Worm (Caenorhabditis elegans): Measurements from ENCODE around the gene glb-22.
A peak's percentile ranks its signal among the peaks of the same experiment; 100 is the strongest.

Gene glb-22

ce11 chrV:14640769-14641168 lies 40.7 kb downstream of the glb-22 start, which contains the start of gene C54G10.1:
C54G10.1 (plus strand) TSS chrV:14641101.
- TF ChIP-seq skn-1 (tag; optimal IDR thresholded peaks at IDR 0.05): peak; percentile 22
- no peak for TF ChIP-seq zag-1 (tag; optimal IDR thresholded peaks at IDR 0.05)
- TF ChIP-seq ceh-16 (tag; optimal IDR thresholded peaks at IDR 0.05): no peak
- no peak for TF ChIP-seq elt-3 (tag; optimal IDR thresholded peaks at IDR 0.05)
- no peak for TF ChIP-seq nhr-129 (tag; optimal IDR thresholded peaks at IDR 0.05)
- TF ChIP-seq unc-62 (GFP tag; optimal IDR thresholded peaks at IDR 0.05): no peak
- no peak for TF ChIP-seq ztf-11 (tag; optimal IDR thresholded peaks at IDR 0.05)
- TF ChIP-seq gmeb-1 (tag; optimal IDR thresholded peaks at IDR 0.05): peak; percentile 33
- TF ChIP-seq crh-2 (tag; optimal IDR thresholded peaks at IDR 0.05): peak; percentile 62
- no peak for TF ChIP-seq alr-1 (tag; optimal IDR thresholded peaks at IDR 0.05)
- TF ChIP-seq fos-1 (tag; optimal IDR thresholded peaks at IDR 0.05): peak; percentile 97
- no peak for TF ChIP-seq F13H6.1 (tag; optimal IDR thresholded peaks at IDR 0.05)
- no peak for TF ChIP-seq nhr-10 (tag; optimal IDR thresholded peaks at IDR 0.05)
- TF ChIP-seq sem-4 (tag; optimal IDR thresholded peaks at IDR 0.05): no peak
- peak; percentile 47 for TF ChIP-seq sma-9 (GFP tag; optimal IDR thresholded peaks at IDR 0.05)
- TF ChIP-seq sma-9 (tag; optimal IDR thresholded peaks at IDR 0.05): no peak

ce11 chrV:14642016-14642415 lies 41.9 kb downstream of the glb-22 start:
- TF ChIP-seq lin-13 (GFP tag; optimal IDR thresholded peaks at IDR 0.05) (no peak), ZK546.5 (tag; optimal IDR thresholded peaks at IDR 0.05) (no peak), nhr-237 (tag; optimal IDR thresholded peaks at IDR 0.05) (no peak), nhr-11 (tag; optimal IDR thresholded peaks at IDR 0.05) (no peak), lsy-2 (tag; optimal IDR thresholded peaks at IDR 0.05) (no peak), nhr-25 (tag; optimal IDR thresholded peaks at IDR 0.05) (no peak), F13H6.1 (tag; optimal IDR thresholded peaks at IDR 0.05) (no peak), lin-39 (tag; optimal IDR thresholded peaks at IDR 0.05) (no peak), unc-39 (tag; optimal IDR thresholded peaks at IDR 0.05) (no peak), ceh-16 (tag; optimal IDR thresholded peaks at IDR 0.05) (no peak), mbf-1 (tag; optimal IDR thresholded peaks at IDR 0.05) (no peak), nhr-6 (tag; optimal IDR thresholded peaks at IDR 0.05) (no peak), unc-55 (GFP tag; optimal IDR thresholded peaks at IDR 0.05) (no peak), nhr-129 (tag; optimal IDR thresholded peaks at IDR 0.05) (no peak)

ce11 chrV:14645817-14646789 lies 46.0 kb downstream of the glb-22 start, which contains the start of the genes rfc-1 and pmp-3:
rfc-1 (minus strand) TSS chrV:14645979.
pmp-3 (plus strand) TSS chrV:14646739.
- no peak for TF ChIP-seq nhr-12 (tag; optimal IDR thresholded peaks at IDR 0.05)
- no peak for TF ChIP-seq lin-13 (GFP tag; optimal IDR thresholded peaks at IDR 0.05)
- peak; percentile 52 for TF ChIP-seq blmp-1 (tag; optimal IDR thresholded peaks at IDR 0.05; ENCODE audit: insufficient read depth)
- TF ChIP-seq C34F6.9 (tag; optimal IDR thresholded peaks at IDR 0.05): peak; percentile 39
- no peak for TF ChIP-seq nhr-21 (tag; optimal IDR thresholded peaks at IDR 0.05)
- no peak for TF ChIP-seq nhr-23 (tag; optimal IDR thresholded peaks at IDR 0.05)
- TF ChIP-seq gmeb-1 (tag; optimal IDR thresholded peaks at IDR 0.05): peak; percentile 84
- no peak for TF ChIP-seq ztf-4 (tag; optimal IDR thresholded peaks at IDR 0.05)
- TF ChIP-seq lin-39 (tag; optimal IDR thresholded peaks at IDR 0.05): no peak
- peak; percentile 51 for TF ChIP-seq unc-55 (GFP tag; optimal IDR thresholded peaks at IDR 0.05)
- TF ChIP-seq ztf-11 (tag; optimal IDR thresholded peaks at IDR 0.05): no peak
- peak; percentile 13 for TF ChIP-seq nhr-25 (tag; optimal IDR thresholded peaks at IDR 0.05)
- TF ChIP-seq nhr-129 (tag; optimal IDR thresholded peaks at IDR 0.05): peak; percentile 16
- TF ChIP-seq fos-1 (tag; optimal IDR thresholded peaks at IDR 0.05): peak; percentile 21
- peak; percentile 2 for TF ChIP-seq skn-1 (tag; optimal IDR thresholded peaks at IDR 0.05)
- TF ChIP-seq elt-1 (tag; optimal IDR thresholded peaks at IDR 0.05): no peak
- peak; percentile 10 for TF ChIP-seq F13H6.1 (tag; optimal IDR thresholded peaks at IDR 0.05)

- no peak for TF ChIP-seq F13H6.1 (tag; optimal IDR thresholded peaks at IDR 0.05)
- no peak for TF ChIP-seq unc-62 (GFP tag; optimal IDR thresholded peaks at IDR 0.05)
- TF ChIP-seq ceh-82 (tag; optimal IDR thresholded peaks at IDR 0.05): no peak
- no peak for TF ChIP-seq sma-9 (GFP tag; optimal IDR thresholded peaks at IDR 0.05)
- no peak for TF ChIP-seq sma-9 (tag; optimal IDR thresholded peaks at IDR 0.05)
- no peak for TF ChIP-seq lin-13 (GFP tag; optimal IDR thresholded peaks at IDR 0.05)
- TF ChIP-seq sem-4 (tag; optimal IDR thresholded peaks at IDR 0.05): no peak
- no peak for TF ChIP-seq unc-55 (GFP tag; optimal IDR thresholded peaks at IDR 0.05)
- TF ChIP-seq nhr-77 (tag; optimal IDR thresholded peaks at IDR 0.05): no peak
- TF ChIP-seq sma-3 (GFP tag; optimal IDR thresholded peaks at IDR 0.05): no peak
- TF ChIP-seq nhr-237 (tag; optimal IDR thresholded peaks at IDR 0.05): no peak
- no peak for TF ChIP-seq egl-27 (tag; optimal IDR thresholded peaks at IDR 0.05)
- no peak for TF ChIP-seq Y55F3AM.14 (GFP tag; optimal IDR thresholded peaks at IDR 0.05)
- no peak for TF ChIP-seq nhr-10 (tag; optimal IDR thresholded peaks at IDR 0.05)
- no peak for TF ChIP-seq crh-2 (tag; optimal IDR thresholded peaks at IDR 0.05)
- no peak for TF ChIP-seq dmd-4 (tag; optimal IDR thresholded peaks at IDR 0.05)
- no peak for TF ChIP-seq nhr-12 (tag; optimal IDR thresholded peaks at IDR 0.05)
Measured at ce11 chrV:14648825-14649224, 48.8 kb downstream of the glb-22 start.

Measured in whole organism, L2 larva.